Worm (Caenorhabditis elegans): ENCODE data around the gene srd-49.

The srd-49 gene

ce11 chrV:10065679-10066078 is 28.8 kb upstream of the srd-49 start:
- TF ChIP-seq T22C8.4 (GFP tag; IDR thresholded peaks at IDR 0.05) = no peak

- TF ChIP-seq ztf-29 (GFP tag; IDR thresholded peaks at IDR 0.05) = no peak
- TF ChIP-seq flt-1 (GFP tag; IDR thresholded peaks at IDR 0.05) = no peak
- no peak for TF ChIP-seq med-1 (GFP tag; optimal IDR thresholded peaks at IDR 0.05; ENCODE audit: insufficient read depth)
- no peak for TF ChIP-seq T22C8.4 (GFP tag; IDR thresholded peaks at IDR 0.05)
- TF ChIP-seq cog-1 (tag; optimal IDR thresholded peaks at IDR 0.05) = no peak
- no peak for TF ChIP-seq ref-1 (GFP tag; conservative IDR thresholded peaks at IDR 0.05)
- no peak for TF ChIP-seq klf-2 (GFP tag; conservative IDR thresholded peaks at IDR 0.05)
- no peak for TF ChIP-seq tab-1 (GFP tag; IDR thresholded peaks at IDR 0.05)
- TF ChIP-seq ztf-23 (GFP tag; IDR thresholded peaks at IDR 0.05) = no peak
Measured at ce11 chrV:10066769-10067168, 27.7 kb upstream of the srd-49 start, which contains the start of gene npr-39. npr-39 (plus strand) TSS chrV:10067069.

ce11 chrV:10070541-10070940 is 23.9 kb upstream of the srd-49 start, which contains the start of gene nhr-192:
nhr-192 (minus strand) TSS chrV:10070641.
- TF ChIP-seq tab-1 (GFP tag; IDR thresholded peaks at IDR 0.05) (no peak), klf-2 (GFP tag; conservative IDR thresholded peaks at IDR 0.05) (no peak), flt-1 (GFP tag; IDR thresholded peaks at IDR 0.05) (no peak), med-1 (GFP tag; optimal IDR thresholded peaks at IDR 0.05; ENCODE audit: insufficient read depth) (no peak), T22C8.4 (GFP tag; IDR thresholded peaks at IDR 0.05) (no peak), ref-1 (GFP tag; conservative IDR thresholded peaks at IDR 0.05) (no peak), ztf-23 (GFP tag; IDR thresholded peaks at IDR 0.05) (no peak), cog-1 (tag; optimal IDR thresholded peaks at IDR 0.05) (no peak), ztf-29 (GFP tag; IDR thresholded peaks at IDR 0.05) (no peak)

ce11 chrV:10072721-10073120 is 21.8 kb upstream of the srd-49 start:
- TF ChIP-seq T22C8.4 (GFP tag; IDR thresholded peaks at IDR 0.05) = no peak
- TF ChIP-seq ztf-29 (GFP tag; IDR thresholded peaks at IDR 0.05) = no peak
- TF ChIP-seq med-1 (GFP tag; optimal IDR thresholded peaks at IDR 0.05; ENCODE audit: insufficient read depth) = no peak
- TF ChIP-seq flt-1 (GFP tag; IDR thresholded peaks at IDR 0.05) = no peak
- TF ChIP-seq ztf-23 (GFP tag; IDR thresholded peaks at IDR 0.05) = no peak
- TF ChIP-seq ref-1 (GFP tag; conservative IDR thresholded peaks at IDR 0.05) = no peak
- no peak for TF ChIP-seq tab-1 (GFP tag; IDR thresholded peaks at IDR 0.05)
- TF ChIP-seq klf-2 (GFP tag; conservative IDR thresholded peaks at IDR 0.05) = no peak
- no peak for TF ChIP-seq cog-1 (tag; optimal IDR thresholded peaks at IDR 0.05)

ce11 chrV:10073793-10074192 is 20.7 kb upstream of the srd-49 start, which contains the start of gene F57A8.6:
F57A8.6 (minus strand) TSS chrV:10073893.
- TF ChIP-seq ztf-29 (GFP tag; IDR thresholded peaks at IDR 0.05) = no peak
- no peak for TF ChIP-seq ref-1 (GFP tag; conservative IDR thresholded peaks at IDR 0.05)

- TF ChIP-seq T22C8.4 (GFP tag; IDR thresholded peaks at IDR 0.05) = no peak
- TF ChIP-seq tab-1 (GFP tag; IDR thresholded peaks at IDR 0.05) = no peak
- no peak for TF ChIP-seq med-1 (GFP tag; optimal IDR thresholded peaks at IDR 0.05; ENCODE audit: insufficient read depth)
- TF ChIP-seq ztf-23 (GFP tag; IDR thresholded peaks at IDR 0.05) = no peak
Measured at ce11 chrV:10075441-10075840, 19.0 kb upstream of the srd-49 start, which contains the start of gene F57A8.7. F57A8.7 (plus strand) TSS chrV:10075741.

ce11 chrV:10078244-10078643 is 16.2 kb upstream of the srd-49 start, which contains the start of gene R04B5.1:
R04B5.1 (minus strand) TSS chrV:10078344.
- TF ChIP-seq klf-2 (GFP tag; conservative IDR thresholded peaks at IDR 0.05) (no peak), T22C8.4 (GFP tag; IDR thresholded peaks at IDR 0.05) (no peak), cog-1 (tag; optimal IDR thresholded peaks at IDR 0.05) (no peak), ztf-23 (GFP tag; IDR thresholded peaks at IDR 0.05) (no peak), ztf-29 (GFP tag; IDR thresholded peaks at IDR 0.05) (no peak), ref-1 (GFP tag; conservative IDR thresholded peaks at IDR 0.05) (no peak), med-1 (GFP tag; optimal IDR thresholded peaks at IDR 0.05; ENCODE audit: insufficient read depth) (no peak), tab-1 (GFP tag; IDR thresholded peaks at IDR 0.05) (no peak), flt-1 (GFP tag; IDR thresholded peaks at IDR 0.05) (no peak)

ce11 chrV:10080905-10081304 is 13.6 kb upstream of the srd-49 start:
- TF ChIP-seq klf-2 (GFP tag; conservative IDR thresholded peaks at IDR 0.05) (no peak), ztf-29 (GFP tag; IDR thresholded peaks at IDR 0.05) (no peak), tab-1 (GFP tag; IDR thresholded peaks at IDR 0.05) (no peak), med-1 (GFP tag; optimal IDR thresholded peaks at IDR 0.05; ENCODE audit: insufficient read depth) (no peak), cog-1 (tag; optimal IDR thresholded peaks at IDR 0.05) (no peak), ref-1 (GFP tag; conservative IDR thresholded peaks at IDR 0.05) (no peak), T22C8.4 (GFP tag; IDR thresholded peaks at IDR 0.05) (no peak), ztf-23 (GFP tag; IDR thresholded peaks at IDR 0.05) (no peak), flt-1 (GFP tag; IDR thresholded peaks at IDR 0.05) (no peak)

ce11 chrV:10081636-10082035 is 12.8 kb upstream of the srd-49 start, which contains the start of gene nhr-205:
nhr-205 (minus strand) TSS chrV:10081776.
- TF ChIP-seq ztf-29 (GFP tag; IDR thresholded peaks at IDR 0.05) (no peak), flt-1 (GFP tag; IDR thresholded peaks at IDR 0.05) (no peak), T22C8.4 (GFP tag; IDR thresholded peaks at IDR 0.05) (no peak), med-1 (GFP tag; optimal IDR thresholded peaks at IDR 0.05; ENCODE audit: insufficient read depth) (no peak), ref-1 (GFP tag; conservative IDR thresholded peaks at IDR 0.05) (no peak), klf-2 (GFP tag; conservative IDR thresholded peaks at IDR 0.05) (no peak), ztf-23 (GFP tag; IDR thresholded peaks at IDR 0.05) (no peak), tab-1 (GFP tag; IDR thresholded peaks at IDR 0.05) (no peak), cog-1 (tag; optimal IDR thresholded peaks at IDR 0.05) (no peak)

- TF ChIP-seq T22C8.4 (GFP tag; IDR thresholded peaks at IDR 0.05) = no peak
- no peak for TF ChIP-seq tab-1 (GFP tag; IDR thresholded peaks at IDR 0.05)
- TF ChIP-seq klf-2 (GFP tag; conservative IDR thresholded peaks at IDR 0.05) = no peak
- TF ChIP-seq ztf-23 (GFP tag; IDR thresholded peaks at IDR 0.05) = no peak
- TF ChIP-seq med-1 (GFP tag; optimal IDR thresholded peaks at IDR 0.05; ENCODE audit: insufficient read depth) = no peak
- no peak for TF ChIP-seq ref-1 (GFP tag; conservative IDR thresholded peaks at IDR 0.05)
- TF ChIP-seq flt-1 (GFP tag; IDR thresholded peaks at IDR 0.05) = no peak
- TF ChIP-seq ztf-29 (GFP tag; IDR thresholded peaks at IDR 0.05) = no peak
- TF ChIP-seq cog-1 (tag; optimal IDR thresholded peaks at IDR 0.05) = no peak
Measured at ce11 chrV:10083999-10084468, 10.4 kb upstream of the srd-49 start, which contains the start of gene nhr-12. nhr-12 (minus strand) TSS chrV:10084049.
